2 worm cellular contexts compared by ENCODE assay signal in genomic region chrIII:6356764-6357163, ce11.
TF ChIP-seq lines count a peak whose summit lies in the region.

No protein-coding gene starts in this region.

TF ChIP-seq in whole organism, L3 larva, 47 proteins besides CTCF, POLR2A, EP300 and RAD21:
- TF ChIP-seq lin-15B (tag; optimal IDR thresholded peaks at IDR 0.05; lab: Kevin White, UChicago) (no peak), sea-2 (GFP tag; optimal IDR thresholded peaks at IDR 0.05; lab: Kevin White, UChicago) (no peak), ama-1 (optimal IDR thresholded peaks at IDR 0.05; lab: Kevin White, UChicago) (peak; percentile 11)
TF ChIP-seq in whole organism, L3 larva: peak in this region for 1.

TF ChIP-seq in whole organism, L4 larva, 104 proteins besides CTCF, POLR2A, EP300 and RAD21:
- TF ChIP-seq aha-1 (tag; lab: Kevin White, UChicago), result peak; percentile 91
- no peak for TF ChIP-seq lin-13 (GFP tag; optimal IDR thresholded peaks at IDR 0.05; lab: Kevin White, UChicago)

Comparison
In these comparisons a context has a peak if more than half of its experiments do, and no peak if none do; other contexts are left out.
1. Of the 28 proteins assayed by ChIP-seq in both whole organism, L4 larva and whole organism, L3 larva: peak only in whole organism, L4 larva: none; only in whole organism, L3 larva: ama-1; in both: none; in neither: 27.